Worm (Caenorhabditis elegans): ENCODE measurements around the gene rap-1.

The rap-1 gene

DNA sequence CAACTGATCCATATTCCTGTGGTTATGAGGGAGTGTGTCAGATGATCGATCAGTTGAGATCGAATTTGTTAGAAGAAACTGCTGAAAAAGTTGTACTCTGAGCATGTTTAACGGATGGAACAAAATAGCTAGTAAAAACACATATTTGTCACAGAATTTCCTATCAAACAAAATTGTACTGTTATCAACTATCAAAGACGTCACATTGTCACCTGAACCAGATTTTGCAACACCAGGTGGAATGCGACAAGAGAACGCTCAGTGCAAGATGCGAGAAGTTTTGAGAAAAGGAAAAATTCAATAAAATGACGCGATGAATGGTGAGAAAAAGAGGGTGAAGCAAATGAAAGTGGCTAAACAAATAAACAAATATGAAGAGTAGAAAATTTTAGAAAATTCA, 51.1 kb downstream of the rap-1 start:
- TF ChIP-seq bed-3 (GFP tag; optimal IDR thresholded peaks at IDR 0.05) (no peak), lin-13 (tag; optimal IDR thresholded peaks at IDR 0.05) (no peak), M03D4.4 (tag; optimal IDR thresholded peaks at IDR 0.05) (no peak), unc-120 (tag; optimal IDR thresholded peaks at IDR 0.05; ENCODE audit: poor library complexity, severe bottlenecking) (no peak), drap-1 (GFP tag; optimal IDR thresholded peaks at IDR 0.05) (no peak), sptf-1 (tag; optimal IDR thresholded peaks at IDR 0.05) (no peak), pha-4 (tag; optimal IDR thresholded peaks at IDR 0.05) (no peak), ceh-83 (GFP tag; optimal IDR thresholded peaks at IDR 0.05) (no peak), cnd-1 (tag; optimal IDR thresholded peaks at IDR 0.05) (no peak), mls-2 (tag; optimal IDR thresholded peaks at IDR 0.05) (no peak), unc-62 (GFP tag; optimal IDR thresholded peaks at IDR 0.05) (no peak), unc-39 (tag; optimal IDR thresholded peaks at IDR 0.05) (no peak), nhr-28 (tag; optimal IDR thresholded peaks at IDR 0.05) (no peak), ztf-11 (tag; optimal IDR thresholded peaks at IDR 0.05) (no peak), lin-32 (GFP tag; optimal IDR thresholded peaks at IDR 0.05) (no peak)

All from whole organism, mixed stage, embryonic.